Worm (Caenorhabditis elegans) whole organism, L1 larva: Measurements from ENCODE around the gene ZK863.8.
A peak's percentile ranks its signal among the peaks of the same experiment; 100 is the strongest.

Experiments
- ceh-82 ChIP-seq, 3 experiments: fragments of 150-350 bp in 1 of 3; sonication (generic microtip) in 2 of 3; optimal IDR thresholded peaks; 2 replicates each; lab custom pipeline; 2014 to 2017; ENCODE audit warnings: missing biosample characterization in 3 of 3, missing genetic modification characterization in 3 of 3
- efl-1 ChIP-seq, 4 experiments: fragments of 150-350 bp; optimal IDR thresholded peaks in 3 of 4; peaks in 1 of 4; 1 replicate in 1 of 4; 2 replicates in 3 of 4; lab custom pipeline; 2014; ENCODE audit warnings: missing biosample characterization in 2 of 4, missing genetic modification characterization in 2 of 4, missing genetic modification reagents in 2 of 4
- efl-3 ChIP-seq: fragments of 200-800 bp; sonication (Bioruptor generic); optimal IDR thresholded peaks from 2 replicates; lab custom pipeline; 2018; ENCODE audit warnings: mild to moderate bottlenecking, missing genetic modification characterization, missing compliant biosample characterization
- egl-27 ChIP-seq, 2 experiments: fragments of 150-350 bp in 1 of 2; sonication (generic microtip); optimal IDR thresholded peaks; 3 replicates each; lab custom pipeline; 2017 to 2018; ENCODE audit warnings: missing biosample characterization in 2 of 2, missing genetic modification characterization in 2 of 2, missing genetic modification reagents in 2 of 2
- elt-2 ChIP-seq: sonication (generic microtip); optimal IDR thresholded peaks from 2 replicates; lab custom pipeline; 2016; ENCODE audit warnings: missing genetic modification characterization, mild to moderate bottlenecking, inconsistent platforms, missing compliant biosample characterization, missing genetic modification reagents
- ets-5 ChIP-seq: fragments of 200-800 bp; sonication (Bioruptor generic); IDR thresholded peaks from 2 replicates; pipeline ENCODE4 v1.3.6; 2022; ENCODE audit warnings: missing genetic modification characterization, missing compliant biosample characterization
- fkh-10 ChIP-seq: sonication (generic microtip); optimal IDR thresholded peaks from 2 replicates; lab custom pipeline; 2017; ENCODE audit warnings: missing biosample characterization, missing genetic modification reagents, missing genetic modification characterization
- hlh-4 ChIP-seq: sonication (generic microtip); optimal IDR thresholded peaks from 2 replicates; lab custom pipeline; 2016; ENCODE audit warnings: mild to moderate bottlenecking, missing genetic modification characterization, missing compliant biosample characterization
- lin-14 ChIP-seq: fragments of 200-800 bp; sonication (Bioruptor generic); optimal IDR thresholded peaks from 2 replicates; lab custom pipeline; 2018; ENCODE audit warnings: mild to moderate bottlenecking, missing genetic modification characterization, moderate library complexity, missing compliant biosample characterization
- mdl-1 ChIP-seq, 2 experiments: fragments of 150-350 bp; optimal IDR thresholded peaks; 2 replicates each; lab custom pipeline; 2014 to 2017; ENCODE audit warnings: missing biosample characterization in 2 of 2, missing genetic modification characterization in 2 of 2, inconsistent platforms in 1 of 2
- nhr-19 ChIP-seq: fragments of 200-800 bp; sonication (Bioruptor generic); conservative IDR thresholded peaks from 2 replicates; pipeline ENCODE4 v1.3.6; 2022; ENCODE audit warnings: missing genetic modification characterization, missing compliant biosample characterization
- nhr-76 ChIP-seq: sonication (generic microtip); optimal IDR thresholded peaks from 2 replicates; lab custom pipeline; 2017; ENCODE audit warnings: missing biosample characterization, missing genetic modification characterization
- nhr-85 ChIP-seq: sonication (generic microtip); peaks from one replicate; lab custom pipeline; 2016; ENCODE audit warnings: missing genetic modification characterization, inconsistent platforms, missing compliant biosample characterization
- skn-1 ChIP-seq: fragments of 150-350 bp; optimal IDR thresholded peaks from 2 replicates; lab custom pipeline; 2014; ENCODE audit warnings: missing biosample characterization, missing genetic modification characterization
- tbx-2 ChIP-seq: sonication (generic microtip); optimal IDR thresholded peaks from 2 replicates; lab custom pipeline; 2016; ENCODE audit warnings: missing genetic modification characterization, missing compliant biosample characterization
- xbp-1 ChIP-seq: sonication (generic microtip); optimal IDR thresholded peaks from 2 replicates; lab custom pipeline; 2016; ENCODE audit warnings: missing genetic modification characterization, missing compliant biosample characterization

Gene ZK863.8

DNA sequence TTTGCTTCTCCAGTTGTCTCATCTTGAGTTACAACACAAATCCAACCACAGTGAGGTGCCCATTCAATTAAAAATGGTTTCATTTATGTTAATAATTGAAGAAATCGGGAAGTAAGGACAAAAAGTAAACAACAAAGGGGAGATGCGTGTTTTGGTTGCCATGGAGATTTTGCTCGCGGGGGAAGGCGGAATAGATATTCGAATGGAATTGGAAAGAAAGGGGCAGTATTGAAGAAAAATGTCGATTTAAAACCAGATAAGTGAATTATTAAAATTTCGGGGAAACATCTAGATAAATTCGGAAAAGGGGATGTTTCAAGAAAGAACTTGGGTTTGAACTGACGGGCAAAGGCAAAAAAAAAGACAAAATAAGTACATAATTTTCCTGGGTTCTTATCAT is 36.7 kb downstream of the ZK863.8 start, which contains the start of gene che-11:
Gene che-11, minus strand, starts transcription at position 101 of the 400 bp plus-strand sequence.
- TF ChIP-seq egl-27 (tag; optimal IDR thresholded peaks at IDR 0.05; lab: Kevin White, UChicago) (no peak), mdl-1 (tag; optimal IDR thresholded peaks at IDR 0.05; lab: Kevin White, UChicago) (no peak), nhr-85 (tag; lab: Kevin White, UChicago) (no peak)

DNA sequence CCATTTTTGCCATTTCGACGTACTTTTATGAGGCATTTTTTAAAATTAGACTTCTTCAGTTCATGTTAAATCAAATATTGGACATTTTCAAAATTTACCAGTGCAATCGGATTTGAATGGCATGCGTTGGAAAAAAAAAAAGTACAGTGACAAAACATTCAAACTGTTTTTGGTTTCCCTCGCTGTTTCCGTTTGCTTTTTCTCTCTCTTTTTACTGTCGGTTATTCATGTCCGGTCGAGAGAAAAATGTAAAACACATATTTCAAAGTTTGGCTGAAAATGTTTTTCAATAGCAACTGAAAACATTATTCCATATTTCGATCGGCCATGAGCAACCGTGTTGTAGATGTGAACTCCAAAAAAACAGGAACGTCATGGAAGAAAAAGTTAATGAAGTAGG is 46.7 kb downstream of the ZK863.8 start, which contains the start of gene C27A7.3:
Gene C27A7.3, plus strand, starts transcription at position 301 of the 400 bp plus-strand sequence.
- TF ChIP-seq tbx-2 (tag; lab: Kevin White, UChicago) (no peak), efl-1 (optimal IDR thresholded peaks at IDR 0.05; lab: Kevin White, UChicago) (no peak), efl-1 (GFP tag; optimal IDR thresholded peaks at IDR 0.05 in 1 of 2; lab: Kevin White, UChicago) (peak in 1 of 2 experiments; percentile 27)

DNA sequence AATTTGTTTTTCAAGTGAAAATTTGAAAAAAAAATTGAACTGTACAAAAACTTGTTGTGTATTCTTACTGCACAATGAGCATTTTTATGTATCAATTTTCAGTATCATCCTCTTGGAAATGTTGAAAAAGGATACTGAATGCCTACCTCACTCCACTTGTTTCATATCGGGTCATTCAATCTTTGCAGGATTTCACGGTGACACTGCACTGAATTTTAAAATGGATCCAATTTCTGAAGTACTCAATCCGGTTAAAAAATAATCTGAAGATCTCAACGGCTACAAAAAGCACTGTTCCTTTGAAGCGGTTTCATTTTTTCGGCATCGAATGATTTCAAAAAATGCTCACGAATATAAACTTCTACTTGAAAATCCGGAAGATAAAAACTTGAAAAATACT is 49.4 kb downstream of the ZK863.8 start:
- TF ChIP-seq efl-3 (GFP tag; lab: Kevin White, UChicago) (no peak), nhr-76 (no peak), mdl-1 (tag; optimal IDR thresholded peaks at IDR 0.05; lab: Kevin White, UChicago) (no peak), xbp-1 (tag; lab: Kevin White, UChicago) (no peak), hlh-4 (tag; lab: Kevin White, UChicago) (no peak), skn-1 (tag; lab: Kevin White, UChicago) (no peak), ceh-82 (tag; optimal IDR thresholded peaks at IDR 0.05; lab: Kevin White, UChicago) (no peak), fkh-10 (no peak), elt-2 (tag; lab: Kevin White, UChicago) (no peak), nhr-19 (no peak), lin-14 (GFP tag; lab: Kevin White, UChicago) (no peak), tbx-2 (tag; lab: Kevin White, UChicago) (no peak), ets-5 (GFP tag; lab: Robert Waterston, UW) (no peak)
